Fruit fly (Drosophila melanogaster) whole organism, embryonic: ENCODE measurements around the gene Tsp97E.
A peak's percentile ranks its signal among the peaks of the same experiment; 100 is the strongest.

Experiments
- Asciz ChIP-seq: fragments of 200-800 bp; sonication (Bioruptor generic); optimal IDR thresholded peaks from 2 replicates; lab custom pipeline; 2017; ENCODE audit warnings: missing biosample characterization, mild to moderate bottlenecking, missing genetic modification characterization, missing genetic modification reagents
- Awh ChIP-seq: fragments of 200-800 bp; sonication (Bioruptor generic); IDR thresholded peaks from 2 replicates; pipeline ENCODE4, ENCODE4 v1.3.6; 2022; ENCODE audit warnings: missing biosample characterization, missing genetic modification characterization
- BtbVII ChIP-seq: fragments of 200-800 bp; sonication (Bioruptor generic); optimal IDR thresholded peaks from 3 replicates; lab custom pipeline; 2017; ENCODE audit warnings: missing biosample characterization, mild to moderate bottlenecking, missing genetic modification characterization
- C15 ChIP-seq: fragments of 200-800 bp; sonication (Bioruptor generic); IDR thresholded peaks from 3 replicates; pipeline ENCODE4 v1.3.6; 2022; ENCODE audit warnings: missing biosample characterization, missing genetic modification characterization
- CG1024 ChIP-seq: fragments of 200-800 bp; sonication (Bioruptor generic); IDR thresholded peaks from 2 replicates; pipeline ENCODE4 v1.3.6; 2022; ENCODE audit warnings: missing biosample characterization, missing genetic modification characterization
- CG10267 ChIP-seq: fragments of 200-800 bp; sonication (Bioruptor generic); optimal IDR thresholded peaks from 2 replicates; lab custom pipeline; 2018; ENCODE audit warnings: missing biosample characterization, mild to moderate bottlenecking, missing genetic modification characterization, moderate library complexity
- CG10979 ChIP-seq: fragments of 200-800 bp; sonication (Bioruptor generic); optimal IDR thresholded peaks from 2 replicates; lab custom pipeline; 2018; ENCODE audit warnings: missing biosample characterization, mild to moderate bottlenecking, missing genetic modification characterization, moderate library complexity
- CG11093 ChIP-seq: fragments of 200-800 bp; sonication (Bioruptor generic); IDR thresholded peaks from 3 replicates; pipeline ENCODE4 v1.3.6; 2022; ENCODE audit warnings: missing biosample characterization, missing genetic modification characterization
- CG13287 ChIP-seq: fragments of 200-800 bp; sonication (Bioruptor generic); IDR thresholded peaks from 2 replicates; pipeline ENCODE4 v1.3.6; 2022; ENCODE audit warnings: missing biosample characterization, missing genetic modification characterization; ENCODE audit not compliant: partially characterized antibody
- CG13424 ChIP-seq: fragments of 200-800 bp; sonication (Bioruptor generic); optimal IDR thresholded peaks from 2 replicates; lab custom pipeline; 2019; ENCODE audit warnings: missing biosample characterization, mild to moderate bottlenecking, missing genetic modification characterization, moderate library complexity
- CG14441 ChIP-seq: fragments of 200-800 bp; sonication (Bioruptor generic); IDR thresholded peaks from 2 replicates; pipeline ENCODE4 v1.3.6; 2022; ENCODE audit warnings: missing biosample characterization, missing genetic modification characterization
- CG17385 ChIP-seq: fragments of 200-800 bp; sonication (Bioruptor generic); optimal IDR thresholded peaks from 3 replicates; lab custom pipeline; 2018; ENCODE audit warnings: missing biosample characterization, mild to moderate bottlenecking, missing genetic modification characterization
- CG18599 ChIP-seq: fragments of 200-800 bp; sonication (Bioruptor generic); optimal IDR thresholded peaks from 3 replicates; lab custom pipeline; 2017; ENCODE audit warnings: missing biosample characterization, missing genetic modification characterization, mild to moderate bottlenecking, moderate library complexity, missing genetic modification reagents
- CG18764 ChIP-seq: fragments of 200-800 bp; sonication (Bioruptor generic); optimal IDR thresholded peaks from 3 replicates; lab custom pipeline; 2016; ENCODE audit warnings: missing biosample characterization, missing genetic modification characterization
- CG3407 ChIP-seq: fragments of 200-800 bp; sonication (Bioruptor generic); optimal IDR thresholded peaks from 2 replicates; lab custom pipeline; 2018; ENCODE audit warnings: missing biosample characterization, mild to moderate bottlenecking, missing genetic modification characterization
- CG42726 ChIP-seq: fragments of 200-800 bp; sonication (Bioruptor generic); IDR thresholded peaks from 2 replicates; pipeline ENCODE4 v1.3.6; 2022; ENCODE audit warnings: missing biosample characterization, missing genetic modification characterization; ENCODE audit not compliant: partially characterized antibody
- CG6254 ChIP-seq: fragments of 200-800 bp; sonication (Bioruptor generic); optimal IDR thresholded peaks from 3 replicates; lab custom pipeline; 2017; ENCODE audit warnings: mild to moderate bottlenecking, missing biosample characterization, missing genetic modification reagents, missing genetic modification characterization
- CG6272 ChIP-seq: fragments of 200-800 bp; sonication (Bioruptor generic); IDR thresholded peaks from 2 replicates; pipeline ENCODE4 v1.3.6; 2022; ENCODE audit warnings: missing biosample characterization, missing genetic modification characterization
- CG6791 ChIP-seq: fragments of 200-800 bp; sonication (Bioruptor generic); IDR thresholded peaks from 3 replicates; pipeline ENCODE4 v1.3.6; 2022; ENCODE audit warnings: missing biosample characterization, missing genetic modification characterization; ENCODE audit not compliant: partially characterized antibody
- CrebB ChIP-seq: fragments of 200-800 bp; sonication (Bioruptor generic); optimal IDR thresholded peaks from 3 replicates; lab custom pipeline; 2018; ENCODE audit warnings: missing biosample characterization, mild to moderate bottlenecking, missing genetic modification characterization
- Dp ChIP-seq: fragments of 200-800 bp; sonication (Bioruptor generic); optimal IDR thresholded peaks from 2 replicates; lab custom pipeline; 2018; ENCODE audit warnings: missing biosample characterization, mild to moderate bottlenecking, missing genetic modification characterization, moderate library complexity
- Dref ChIP-seq: fragments of 200-800 bp; sonication (Bioruptor generic); IDR thresholded peaks from 2 replicates; pipeline ENCODE4 v1.3.6; 2022; ENCODE audit warnings: missing biosample characterization, missing genetic modification characterization
- Lpt ChIP-seq: fragments of >200 bp; optimal IDR thresholded peaks from 2 replicates; lab custom pipeline; 2018; ENCODE audit warnings: missing biosample characterization, missing genetic modification characterization
- MTF-1 ChIP-seq: fragments of 200-800 bp; sonication (Bioruptor generic); optimal IDR thresholded peaks from 2 replicates; lab custom pipeline; 2018; ENCODE audit warnings: missing biosample characterization, mild to moderate bottlenecking, missing genetic modification characterization, borderline replicate concordance
- NC2α ChIP-seq: fragments of 200-800 bp; sonication (Bioruptor generic); optimal IDR thresholded peaks from 2 replicates; lab custom pipeline; 2016; ENCODE audit warnings: missing biosample characterization, missing genetic modification characterization
- Opbp ChIP-seq: fragments of 200-800 bp; sonication (Bioruptor generic); IDR thresholded peaks from 3 replicates; pipeline ENCODE4 v1.3.6; 2022; ENCODE audit warnings: missing biosample characterization, missing genetic modification characterization; ENCODE audit not compliant: partially characterized antibody
- Xrp1 ChIP-seq: fragments of 200-800 bp; sonication (Bioruptor generic); IDR thresholded peaks from 2 replicates; pipeline ENCODE4 v1.3.6; 2022; ENCODE audit warnings: missing biosample characterization, missing genetic modification characterization
- abd-A ChIP-seq: fragments of 200-800 bp; sonication (Bioruptor generic); optimal IDR thresholded peaks from 3 replicates; lab custom pipeline; 2019; ENCODE audit warnings: missing biosample characterization, mild to moderate bottlenecking, missing genetic modification characterization, moderate library complexity
- amos ChIP-seq: fragments of 200-800 bp; sonication (Bioruptor generic); IDR thresholded peaks from 2 replicates; pipeline ENCODE4 v1.3.6; 2022; ENCODE audit warnings: missing biosample characterization, missing genetic modification characterization; ENCODE audit not compliant: partially characterized antibody
- aop ChIP-seq: fragments of 200-800 bp; sonication (Bioruptor generic); IDR thresholded peaks from 2 replicates; pipeline ENCODE4 v1.3.6; 2022; ENCODE audit warnings: missing biosample characterization, missing genetic modification characterization
- ato ChIP-seq: fragments of 200-800 bp; sonication (Bioruptor generic); IDR thresholded peaks from 2 replicates; pipeline ENCODE4 v1.3.6; 2022; ENCODE audit warnings: missing biosample characterization, missing genetic modification characterization; ENCODE audit not compliant: partially characterized antibody
- btn ChIP-seq: fragments of 200-800 bp; sonication (Bioruptor generic); optimal IDR thresholded peaks from 2 replicates; lab custom pipeline; 2016; ENCODE audit warnings: missing biosample characterization, missing genetic modification characterization
- cg ChIP-seq: fragments of 200-800 bp; sonication (Bioruptor generic); optimal IDR thresholded peaks from 3 replicates; lab custom pipeline; 2019; ENCODE audit warnings: missing biosample characterization, mild to moderate bottlenecking, missing genetic modification characterization, moderate library complexity
- crp ChIP-seq, 2 experiments: fragments of 200-800 bp; sonication (Bioruptor generic); optimal IDR thresholded peaks; 2 replicates in 1 of 2; 3 replicates in 1 of 2; lab custom pipeline; 2017; ENCODE audit warnings: missing biosample characterization in 2 of 2, missing genetic modification characterization in 2 of 2, mild to moderate bottlenecking in 1 of 2, moderate library complexity in 1 of 2
- emc ChIP-seq: fragments of 200-800 bp; sonication (Bioruptor generic); optimal IDR thresholded peaks from 2 replicates; lab custom pipeline; 2016; ENCODE audit warnings: missing biosample characterization, missing genetic modification characterization
- exex ChIP-seq: fragments of 200-800 bp; sonication (Bioruptor generic); optimal IDR thresholded peaks from 4 replicates; lab custom pipeline; 2018; ENCODE audit warnings: missing biosample characterization, mild to moderate bottlenecking, missing genetic modification characterization, moderate library complexity
- grn ChIP-seq: fragments of 200-800 bp; sonication (Bioruptor generic); optimal IDR thresholded peaks from 3 replicates; lab custom pipeline; 2017; ENCODE audit warnings: missing biosample characterization, missing genetic modification characterization
- gro ChIP-seq: fragments of 200-800 bp; sonication (Bioruptor generic); optimal IDR thresholded peaks from 2 replicates; lab custom pipeline; 2016; ENCODE audit warnings: missing biosample characterization, missing genetic modification characterization
- her ChIP-seq: fragments of 200-800 bp; sonication (Bioruptor generic); optimal IDR thresholded peaks from 2 replicates; lab custom pipeline; 2016; ENCODE audit warnings: missing biosample characterization, missing genetic modification characterization
- kay ChIP-seq: fragments of 200-800 bp; sonication (Bioruptor generic); optimal IDR thresholded peaks from 2 replicates; lab custom pipeline; 2016; ENCODE audit warnings: missing biosample characterization, missing genetic modification characterization
- knrl ChIP-seq: fragments of 200-800 bp; sonication (Bioruptor generic); IDR thresholded peaks from 3 replicates; pipeline ENCODE4 v1.3.6; 2022; ENCODE audit warnings: missing biosample characterization, missing genetic modification characterization; ENCODE audit not compliant: partially characterized antibody
- mam ChIP-seq: fragments of 200-800 bp; sonication (Bioruptor generic); optimal IDR thresholded peaks from 3 replicates; lab custom pipeline; 2016; ENCODE audit warnings: missing biosample characterization, missing genetic modification characterization
- nerfin-1 ChIP-seq: fragments of 200-800 bp; sonication (Bioruptor generic); optimal IDR thresholded peaks from 3 replicates; lab custom pipeline; 2019; ENCODE audit warnings: missing biosample characterization, mild to moderate bottlenecking, missing genetic modification characterization, moderate library complexity
- scrt ChIP-seq: fragments of 200-800 bp; sonication (Bioruptor generic); optimal IDR thresholded peaks from 2 replicates; lab custom pipeline; 2018; ENCODE audit warnings: missing biosample characterization, mild to moderate bottlenecking, missing genetic modification characterization, moderate library complexity
- sens ChIP-seq: fragments of 200-800 bp; sonication (Bioruptor generic); peaks from one replicate; lab custom pipeline; 2016; ENCODE audit warnings: missing biosample characterization, missing genetic modification characterization
- shn ChIP-seq: fragments of 200-800 bp; sonication (Bioruptor generic); optimal IDR thresholded peaks from 3 replicates; lab custom pipeline; 2016; ENCODE audit warnings: missing biosample characterization, missing genetic modification characterization
- sna ChIP-seq: fragments of 200-800 bp; sonication (Bioruptor generic); IDR thresholded peaks from 2 replicates; pipeline ENCODE4 v1.3.6; 2022; ENCODE audit warnings: missing biosample characterization, missing genetic modification characterization; ENCODE audit not compliant: partially characterized antibody
- tap ChIP-seq: fragments of 200-800 bp; optimal IDR thresholded peaks from 3 replicates; lab custom pipeline; 2019; ENCODE audit warnings: missing biosample characterization, mild to moderate bottlenecking, missing genetic modification characterization, moderate library complexity
- tna ChIP-seq: fragments of 200-800 bp; sonication (Bioruptor generic); IDR thresholded peaks from 2 replicates; pipeline ENCODE4 v1.3.6; 2022; ENCODE audit warnings: missing biosample characterization, missing genetic modification characterization; ENCODE audit not compliant: partially characterized antibody

Tsp97E gene

DNA sequence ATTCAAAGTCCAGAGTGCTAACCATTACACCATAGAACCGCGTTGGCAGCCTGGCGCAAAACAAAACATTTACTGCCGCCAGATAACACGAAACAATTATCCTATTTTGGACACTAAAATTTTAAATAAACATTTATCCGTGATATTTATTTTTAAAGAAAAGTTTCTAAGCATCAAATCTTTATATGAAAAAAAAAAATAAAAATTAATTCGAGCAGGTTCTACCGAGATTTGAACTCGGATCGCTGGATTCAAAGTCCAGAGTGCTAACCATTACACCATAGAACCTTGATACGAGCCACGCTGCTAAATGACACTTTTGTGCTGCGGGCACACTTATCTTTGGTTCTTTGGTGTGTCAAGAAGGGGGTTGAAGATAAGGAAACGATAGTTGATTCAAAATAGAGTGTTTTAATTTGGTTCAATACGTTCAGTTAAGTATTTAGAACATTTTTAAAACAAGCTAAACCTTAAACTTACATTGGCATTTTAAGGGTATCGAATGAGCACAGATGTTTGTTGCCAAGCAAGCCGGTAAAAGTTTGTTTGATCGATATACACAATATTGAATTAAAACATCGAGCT, 17.2 kb downstream of the Tsp97E start, which contains the start of gene Spag1 (continued):
- TF ChIP-seq kay (GFP tag; lab: Kevin White, UChicago) (no peak), Asciz (no peak), shn (GFP tag; lab: Kevin White, UChicago) (no peak), Dref (GFP tag; lab: Robert Waterston, UW) (no peak), exex (tag; lab: Kevin White, UChicago) (peak; percentile 61), knrl (GFP tag; lab: Robert Waterston, UW) (peak; percentile 66), CG17385 (no peak), Dp (GFP tag; lab: Kevin White, UChicago) (no peak), CG13287 (GFP tag; lab: Robert Waterston, UW) (peak; percentile 67), ato (GFP tag; lab: Robert Waterston, UW) (peak; percentile 74; the same call in 1 of the 2 replicates), mam (GFP tag; lab: Kevin White, UChicago) (no peak), sna (GFP tag; lab: Robert Waterston, UW) (peak; percentile 65), crp (GFP tag; optimal IDR thresholded peaks at IDR 0.05; lab: Kevin White, UChicago) (no peak), aop (GFP tag; lab: Robert Waterston, UW) (no peak), CG6791 (GFP tag; lab: Robert Waterston, UW) (peak; percentile 90), tap (peak; percentile 40), CG1024 (no peak), gro (GFP tag; lab: Kevin White, UChicago) (peak; percentile 1), btn (GFP tag; lab: Kevin White, UChicago) (no peak), sens (GFP tag; lab: Kevin White, UChicago) (peak; percentile 69), cg (GFP tag; lab: Kevin White, UChicago) (no peak), CG14441 (GFP tag; lab: Robert Waterston, UW) (no peak), CG13424 (tag; lab: Kevin White, UChicago) (no peak), nerfin-1 (tag; lab: Kevin White, UChicago) (peak; percentile 32), amos (GFP tag; lab: Robert Waterston, UW) (peak; percentile 82), CG6272 (no peak), NC2α (GFP tag; lab: Kevin White, UChicago) (no peak), Opbp (GFP tag; lab: Robert Waterston, UW) (peak; percentile 90), scrt (GFP tag; lab: Kevin White, UChicago) (peak; percentile 13), MTF-1 (GFP tag; lab: Kevin White, UChicago) (no peak), CG18764 (GFP tag; lab: Kevin White, UChicago) (no peak), C15 (GFP tag; lab: Robert Waterston, UW) (no peak), Xrp1 (GFP tag; lab: Robert Waterston, UW) (0 out of 2 replicates have a peak, but pooled peaks have one; percentile 9), her (no peak), BtbVII (GFP tag; lab: Kevin White, UChicago) (peak; percentile 24), Lpt (GFP tag; lab: Kevin White, UChicago) (no peak), CG10267 (tag; lab: Kevin White, UChicago) (peak; percentile 28), tna (peak; percentile 73), grn (GFP tag; lab: Kevin White, UChicago) (peak; percentile 10), CG6254 (GFP tag; lab: Kevin White, UChicago) (peak; percentile 52), CrebB (tag; lab: Kevin White, UChicago) (no peak), abd-A (no peak), Awh (no peak; the same call in 1 of the 2 replicates), CG42726 (GFP tag; lab: Robert Waterston, UW) (peak; percentile 85; the same call in 1 of the 2 replicates), CG10979 (tag; lab: Kevin White, UChicago) (peak; percentile 6), CG18599 (GFP tag; lab: Kevin White, UChicago) (no peak), CG3407 (GFP tag; lab: Kevin White, UChicago) (no peak), emc (GFP tag; lab: Kevin White, UChicago) (no peak), CG11093 (GFP tag; lab: Robert Waterston, UW) (no peak)
